Worm (Caenorhabditis elegans): ENCODE measurements around the gene K09H11.9.
A peak's percentile ranks its signal among the peaks of the same experiment; 100 is the strongest.

ce11 chrV:5684534-5684933, 31.9 kb downstream of the K09H11.9 start, which contains the start of the genes hmgs-1 and F25B4.4:
- peak; percentile 84 for TF ChIP-seq nhr-11 (tag; optimal IDR thresholded peaks at IDR 0.05)
- TF ChIP-seq nhr-28 (tag; optimal IDR thresholded peaks at IDR 0.05): no peak
- TF ChIP-seq elt-2 (tag; optimal IDR thresholded peaks at IDR 0.05): peak; percentile 25
- TF ChIP-seq skn-1 (tag; optimal IDR thresholded peaks at IDR 0.05): peak; percentile 84
- no peak for TF ChIP-seq nhr-76 (tag; optimal IDR thresholded peaks at IDR 0.05)
- peak; percentile 79 for TF ChIP-seq fkh-10 (GFP tag; optimal IDR thresholded peaks at IDR 0.05)
- TF ChIP-seq lin-39 (tag; optimal IDR thresholded peaks at IDR 0.05): peak; percentile 84
- peak; percentile 90 for TF ChIP-seq unc-86 (tag; optimal IDR thresholded peaks at IDR 0.05)
- TF ChIP-seq mep-1 (tag; optimal IDR thresholded peaks at IDR 0.05): peak; percentile 95
